Worm (Caenorhabditis elegans): ENCODE results near the gene F58F12.1.
A peak's percentile ranks its signal among the peaks of the same experiment; 100 is the strongest.

Gene F58F12.1

DNA sequence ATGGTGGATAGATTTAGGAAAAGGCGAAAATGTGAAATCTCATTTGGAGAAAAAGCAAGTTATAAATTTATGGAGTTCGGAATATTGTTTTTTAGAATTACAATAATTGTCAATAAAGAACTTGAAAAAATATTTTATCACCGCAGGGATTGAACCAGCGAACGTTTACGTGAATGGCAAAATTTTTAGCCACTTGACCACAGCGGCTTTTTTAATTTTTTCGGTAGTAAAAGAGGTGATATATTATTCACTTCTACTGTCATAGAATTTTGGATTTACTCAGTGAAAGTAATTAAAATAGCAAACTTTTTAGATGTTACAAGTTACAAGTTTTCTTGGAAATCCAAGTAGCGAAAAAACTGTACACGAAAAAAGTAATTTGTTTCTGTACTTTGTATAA is 25.2 kb upstream of the F58F12.1 start:
- TF ChIP-seq nhr-76 (tag; optimal IDR thresholded peaks at IDR 0.05) (no peak), mdl-1 (tag; optimal IDR thresholded peaks at IDR 0.05) (no peak), nhr-71 (tag; optimal IDR thresholded peaks at IDR 0.05) (no peak), tlp-1 (tag; optimal IDR thresholded peaks at IDR 0.05) (no peak), fos-1 (tag; optimal IDR thresholded peaks at IDR 0.05) (no peak), C04F5.9 (tag; optimal IDR thresholded peaks at IDR 0.05) (no peak), nhr-19 (GFP tag; conservative IDR thresholded peaks at IDR 0.05) (no peak), rnt-1 (tag; optimal IDR thresholded peaks at IDR 0.05) (no peak), unc-30 (tag; optimal IDR thresholded peaks at IDR 0.05) (no peak), fkh-4 (tag; optimal IDR thresholded peaks at IDR 0.05; ENCODE audit: borderline replicate concordance) (no peak), unc-62 (GFP tag; optimal IDR thresholded peaks at IDR 0.05) (no peak), vab-15 (tag; optimal IDR thresholded peaks at IDR 0.05) (no peak), nhr-47 (tag; optimal IDR thresholded peaks at IDR 0.05) (no peak)

DNA sequence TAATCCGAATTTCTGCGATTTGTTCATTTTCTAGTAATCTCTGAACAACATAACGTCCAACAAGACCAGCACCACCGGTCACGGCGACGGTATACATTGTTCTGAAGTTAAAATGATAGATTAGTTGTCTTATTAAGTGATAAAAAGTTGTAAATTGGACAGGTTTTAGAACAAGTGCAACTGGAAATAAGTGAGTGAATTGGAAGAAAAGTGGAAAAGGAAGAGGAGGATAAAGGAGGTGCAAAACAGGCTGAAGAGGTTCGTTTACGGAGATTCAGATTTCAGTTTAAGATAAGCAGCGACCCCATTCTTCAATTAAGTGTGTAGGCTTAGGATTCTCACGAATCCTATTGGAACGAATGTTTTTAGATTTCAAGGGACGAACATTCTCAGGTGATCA is 24.5 kb upstream of the F58F12.1 start, which contains the start of gene C32D5.12:
Gene C32D5.12 (minus strand): TSS at position 101 of the 400 bp plus-strand sequence.
- TF ChIP-seq irx-1 (tag; optimal IDR thresholded peaks at IDR 0.05) (no peak), blmp-1 (tag; optimal IDR thresholded peaks at IDR 0.05) (peak; percentile 28)

DNA sequence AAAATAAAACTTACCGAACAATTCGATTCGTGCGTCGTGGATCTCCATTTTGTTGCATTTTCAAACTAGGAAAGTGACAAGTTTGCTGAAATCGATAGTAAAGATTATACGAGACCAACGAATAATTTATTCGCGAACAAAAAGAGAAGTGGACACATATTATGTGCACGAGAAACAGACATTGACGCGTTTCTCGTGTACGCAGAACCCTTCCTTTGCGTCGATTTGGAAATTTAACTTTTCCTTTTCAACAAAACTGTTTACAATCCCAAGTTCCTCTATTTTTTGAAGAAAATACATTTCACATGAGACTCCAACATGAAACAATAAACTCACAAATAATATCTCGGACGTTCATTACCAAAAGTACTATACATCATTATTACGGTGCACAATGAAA is 22.6 kb upstream of the F58F12.1 start, which contains the start of gene K10B2.4:
Gene K10B2.4 (minus strand): TSS at position 138 of the 400 bp plus-strand sequence.
- TF ChIP-seq unc-30 (tag; optimal IDR thresholded peaks at IDR 0.05) (no peak), pax-3 (tag; optimal IDR thresholded peaks at IDR 0.05) (no peak), F16B12.6 (tag; optimal IDR thresholded peaks at IDR 0.05) (peak; percentile 14), jun-1 (tag; optimal IDR thresholded peaks at IDR 0.05) (no peak), elt-2 (tag; optimal IDR thresholded peaks at IDR 0.05) (no peak), hpl-2 (GFP tag; optimal IDR thresholded peaks at IDR 0.05) (peak; percentile 9), egl-27 (tag; optimal IDR thresholded peaks at IDR 0.05) (no peak), lin-13 (GFP tag; optimal IDR thresholded peaks at IDR 0.05) (peak; percentile 65), egl-13 (tag; optimal IDR thresholded peaks at IDR 0.05) (no peak), mef-2 (tag; optimal IDR thresholded peaks at IDR 0.05) (no peak), aly-2 (tag; optimal IDR thresholded peaks at IDR 0.05) (no peak), ceh-8 (GFP tag; optimal IDR thresholded peaks at IDR 0.05) (no peak), elt-3 (tag; optimal IDR thresholded peaks at IDR 0.05) (peak in 1 of 6 experiments; percentile 37), unc-130 (tag; optimal IDR thresholded peaks at IDR 0.05) (peak; percentile 75), nhr-85 (tag) (peak; percentile 2), dsc-1 (tag; optimal IDR thresholded peaks at IDR 0.05) (peak; percentile 53), ces-1 (GFP tag; optimal IDR thresholded peaks at IDR 0.05) (no peak), C34B4.2 (tag; optimal IDR thresholded peaks at IDR 0.05) (no peak), snpc-4 (tag; optimal IDR thresholded peaks at IDR 0.05) (peak; percentile 53), swsn-7 (tag; optimal IDR thresholded peaks at IDR 0.05) (peak; percentile 72), unc-62 (GFP tag; optimal IDR thresholded peaks at IDR 0.05) (no peak), nhr-71 (tag; optimal IDR thresholded peaks at IDR 0.05) (peak; percentile 77), snu-23 (GFP tag; optimal IDR thresholded peaks at IDR 0.05) (peak; percentile 83), fos-1 (tag; optimal IDR thresholded peaks at IDR 0.05) (peak; percentile 36), dpl-1 (GFP tag; optimal IDR thresholded peaks at IDR 0.05) (peak; percentile 56 to 77 (median 75)), nhr-20 (tag; optimal IDR thresholded peaks at IDR 0.05) (peak; percentile 82), lin-39 (tag; optimal IDR thresholded peaks at IDR 0.05) (peak; percentile 15), zag-1 (tag; optimal IDR thresholded peaks at IDR 0.05) (no peak), lin-35 (GFP tag; optimal IDR thresholded peaks at IDR 0.05) (peak; percentile 70 to 87), tlp-1 (tag; optimal IDR thresholded peaks at IDR 0.05) (no peak), nhr-84 (tag; optimal IDR thresholded peaks at IDR 0.05) (no peak), lin-15B (tag; optimal IDR thresholded peaks at IDR 0.05) (peak; percentile 12), tbx-2 (tag; optimal IDR thresholded peaks at IDR 0.05) (peak; percentile 62), ceh-63 (GFP tag; optimal IDR thresholded peaks at IDR 0.05) (no peak), rnt-1 (tag; optimal IDR thresholded peaks at IDR 0.05) (peak; percentile 78), xbp-1 (tag; optimal IDR thresholded peaks at IDR 0.05) (peak; percentile 66), zip-4 (GFP tag; optimal IDR thresholded peaks at IDR 0.05) (no peak), irx-1 (tag; optimal IDR thresholded peaks at IDR 0.05) (peak; percentile 23), nhr-237 (tag; optimal IDR thresholded peaks at IDR 0.05) (no peak), isw-1 (GFP tag; IDR thresholded peaks at IDR 0.05) (no peak), ama-1 (optimal IDR thresholded peaks at IDR 0.05) (peak; percentile 22), efl-3 (GFP tag; optimal IDR thresholded peaks at IDR 0.05) (no peak)

Data from whole organism, L1 larva.